Worm (Caenorhabditis elegans): Measurements from ENCODE around the gene R13D11.4.

Gene R13D11.4

DNA sequence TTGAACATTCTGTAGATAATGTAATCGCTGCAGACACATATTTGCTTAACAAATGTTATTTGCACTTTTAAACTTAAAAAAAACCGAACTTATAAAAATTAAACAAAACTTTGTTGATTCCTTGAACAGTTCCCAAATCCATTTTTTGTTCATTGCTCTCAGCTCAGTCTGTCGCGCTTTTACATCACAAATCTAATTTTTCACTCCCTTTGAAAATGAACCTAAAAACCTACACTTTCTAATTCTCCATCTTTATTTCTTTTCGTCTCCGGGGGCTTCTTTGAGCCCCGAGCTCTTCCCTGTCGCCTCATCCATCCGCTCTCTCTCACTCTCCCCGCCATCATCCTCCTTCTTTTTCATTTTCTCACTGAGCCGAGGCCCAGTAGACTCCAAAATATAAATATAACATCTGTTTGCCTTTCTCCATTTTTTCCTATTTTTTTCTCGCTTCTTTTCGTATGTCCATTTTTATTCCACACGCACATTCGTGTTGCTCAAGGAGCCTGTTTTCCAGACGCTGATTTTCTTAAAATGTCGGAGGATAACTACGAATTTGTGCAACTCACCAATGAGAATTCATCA, at the start of gene R13D11.4:
R13D11.4 (plus strand) TSS at position 532 of the 582 bp plus-strand sequence.
- TF ChIP-seq cog-1 (tag; optimal IDR thresholded peaks at IDR 0.05) (no peak), ztf-23 (GFP tag; IDR thresholded peaks at IDR 0.05) (no peak), med-1 (GFP tag; optimal IDR thresholded peaks at IDR 0.05; ENCODE audit: insufficient read depth) (no peak), klf-2 (GFP tag; conservative IDR thresholded peaks at IDR 0.05) (no peak), ztf-29 (GFP tag; IDR thresholded peaks at IDR 0.05) (no peak), T22C8.4 (GFP tag; IDR thresholded peaks at IDR 0.05) (no peak), tab-1 (GFP tag; IDR thresholded peaks at IDR 0.05) (no peak), flt-1 (GFP tag; IDR thresholded peaks at IDR 0.05) (no peak), ref-1 (GFP tag; conservative IDR thresholded peaks at IDR 0.05) (no peak)

DNA sequence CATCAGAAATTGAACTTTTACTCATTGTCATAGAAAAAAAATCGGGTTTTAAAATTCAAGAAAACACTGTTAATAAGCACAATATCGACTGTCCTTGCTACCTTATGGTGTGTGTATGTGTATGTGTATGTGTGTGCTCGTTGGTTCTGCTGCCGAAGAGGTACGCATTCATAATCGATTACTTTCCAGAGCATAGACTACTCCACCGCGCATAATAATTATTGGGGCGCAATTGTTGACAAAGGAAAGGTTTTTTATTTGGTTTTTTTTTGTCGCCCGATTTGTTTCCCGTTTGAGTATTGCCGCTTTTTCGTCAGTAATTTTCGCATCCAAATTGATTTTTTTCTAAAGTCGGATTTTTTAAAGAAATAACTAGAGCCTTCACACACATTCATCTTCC, 49.4 kb upstream of the R13D11.4 start, which contains the start of gene C05E4.15:
C05E4.15 (minus strand) TSS at position 101 of the 400 bp plus-strand sequence.
- TF ChIP-seq flt-1 (GFP tag; IDR thresholded peaks at IDR 0.05) (no peak), ztf-29 (GFP tag; IDR thresholded peaks at IDR 0.05) (no peak), cog-1 (tag; optimal IDR thresholded peaks at IDR 0.05) (no peak), tab-1 (GFP tag; IDR thresholded peaks at IDR 0.05) (no peak), klf-2 (GFP tag; conservative IDR thresholded peaks at IDR 0.05) (no peak), ztf-23 (GFP tag; IDR thresholded peaks at IDR 0.05) (no peak), ref-1 (GFP tag; conservative IDR thresholded peaks at IDR 0.05) (no peak), T22C8.4 (GFP tag; IDR thresholded peaks at IDR 0.05) (no peak), med-1 (GFP tag; optimal IDR thresholded peaks at IDR 0.05; ENCODE audit: insufficient read depth) (no peak)

DNA sequence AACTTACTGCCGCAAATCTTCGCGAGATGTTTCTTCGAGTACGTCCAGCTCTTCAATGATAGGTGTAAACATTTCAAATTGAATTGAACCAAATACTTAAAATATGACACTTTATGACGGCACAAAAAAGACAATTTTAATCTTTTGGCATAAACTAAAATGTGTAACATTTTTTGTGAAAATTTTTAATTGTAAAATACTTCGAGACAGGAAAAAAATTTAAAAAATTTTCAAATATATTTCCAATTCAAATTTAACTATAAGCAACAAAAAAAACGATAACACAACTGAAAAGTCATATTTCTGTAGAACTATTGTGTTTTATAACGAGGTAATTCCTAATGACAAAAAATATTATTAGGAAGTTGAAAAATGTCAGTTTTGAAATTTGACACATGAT, 48.7 kb upstream of the R13D11.4 start, which contains the start of gene C05E4.12:
C05E4.12 (minus strand) TSS at position 101 of the 400 bp plus-strand sequence.
- TF ChIP-seq med-1 (GFP tag; optimal IDR thresholded peaks at IDR 0.05; ENCODE audit: insufficient read depth) (no peak), T22C8.4 (GFP tag; IDR thresholded peaks at IDR 0.05) (no peak), cog-1 (tag; optimal IDR thresholded peaks at IDR 0.05) (no peak), ztf-29 (GFP tag; IDR thresholded peaks at IDR 0.05) (no peak), klf-2 (GFP tag; conservative IDR thresholded peaks at IDR 0.05) (no peak), ref-1 (GFP tag; conservative IDR thresholded peaks at IDR 0.05) (no peak), flt-1 (GFP tag; IDR thresholded peaks at IDR 0.05) (no peak), ztf-23 (GFP tag; IDR thresholded peaks at IDR 0.05) (no peak), tab-1 (GFP tag; IDR thresholded peaks at IDR 0.05) (no peak)

DNA sequence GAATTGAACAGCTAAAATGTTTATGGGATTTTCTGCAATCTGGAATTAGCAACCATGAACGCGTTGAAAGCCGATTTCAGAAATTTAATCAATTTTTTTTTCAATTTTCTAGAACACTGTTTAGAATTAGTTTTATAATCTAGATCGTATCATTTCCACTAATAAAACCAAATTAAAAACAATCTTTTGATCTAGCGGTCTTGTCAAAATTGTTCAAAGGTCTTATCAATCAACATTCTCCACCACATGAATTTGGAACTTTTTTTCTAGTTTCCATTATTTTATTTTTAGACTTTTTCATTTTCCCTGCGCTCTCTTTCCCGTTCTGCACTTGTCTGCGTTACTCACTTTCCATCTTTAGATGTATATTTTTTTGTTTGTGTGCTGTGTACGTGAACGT, 48.3 kb upstream of the R13D11.4 start, which contains the start of gene srp-2:
srp-2 (plus strand) TSS at position 301 of the 400 bp plus-strand sequence.
- TF ChIP-seq tab-1 (GFP tag; IDR thresholded peaks at IDR 0.05) (no peak), ztf-23 (GFP tag; IDR thresholded peaks at IDR 0.05) (no peak), med-1 (GFP tag; optimal IDR thresholded peaks at IDR 0.05; ENCODE audit: insufficient read depth) (no peak), flt-1 (GFP tag; IDR thresholded peaks at IDR 0.05) (no peak), T22C8.4 (GFP tag; IDR thresholded peaks at IDR 0.05) (no peak), klf-2 (GFP tag; conservative IDR thresholded peaks at IDR 0.05) (no peak), ztf-29 (GFP tag; IDR thresholded peaks at IDR 0.05) (no peak), ref-1 (GFP tag; conservative IDR thresholded peaks at IDR 0.05) (no peak)

DNA sequence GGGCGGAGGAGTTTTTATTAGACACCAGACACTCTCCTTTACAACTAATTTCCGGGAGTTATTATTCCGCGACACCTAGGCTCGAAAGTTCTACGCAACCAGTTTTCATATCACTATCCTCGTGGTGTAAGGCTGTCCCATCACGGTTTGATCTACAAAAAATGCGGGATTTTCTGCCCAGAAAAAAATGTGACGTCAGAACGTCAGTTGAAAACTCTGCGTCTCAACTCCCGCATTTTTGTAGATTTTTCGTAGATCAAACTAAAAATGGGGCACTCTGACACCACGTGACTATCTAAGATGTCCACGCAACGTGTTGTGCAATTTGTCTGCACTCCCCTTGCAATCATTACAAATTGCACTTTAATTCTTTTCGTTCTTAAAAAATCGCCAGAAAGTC, 45.9 kb upstream of the R13D11.4 start, which contains the start of gene str-238:
str-238 (plus strand) TSS at position 301 of the 400 bp plus-strand sequence.
- TF ChIP-seq ref-1 (GFP tag; conservative IDR thresholded peaks at IDR 0.05) (no peak), ztf-29 (GFP tag; IDR thresholded peaks at IDR 0.05) (no peak), cog-1 (tag; optimal IDR thresholded peaks at IDR 0.05) (no peak), tab-1 (GFP tag; IDR thresholded peaks at IDR 0.05) (no peak), med-1 (GFP tag; optimal IDR thresholded peaks at IDR 0.05; ENCODE audit: insufficient read depth) (no peak), ztf-23 (GFP tag; IDR thresholded peaks at IDR 0.05) (no peak), T22C8.4 (GFP tag; IDR thresholded peaks at IDR 0.05) (no peak), flt-1 (GFP tag; IDR thresholded peaks at IDR 0.05) (no peak), klf-2 (GFP tag; conservative IDR thresholded peaks at IDR 0.05) (no peak)

DNA sequence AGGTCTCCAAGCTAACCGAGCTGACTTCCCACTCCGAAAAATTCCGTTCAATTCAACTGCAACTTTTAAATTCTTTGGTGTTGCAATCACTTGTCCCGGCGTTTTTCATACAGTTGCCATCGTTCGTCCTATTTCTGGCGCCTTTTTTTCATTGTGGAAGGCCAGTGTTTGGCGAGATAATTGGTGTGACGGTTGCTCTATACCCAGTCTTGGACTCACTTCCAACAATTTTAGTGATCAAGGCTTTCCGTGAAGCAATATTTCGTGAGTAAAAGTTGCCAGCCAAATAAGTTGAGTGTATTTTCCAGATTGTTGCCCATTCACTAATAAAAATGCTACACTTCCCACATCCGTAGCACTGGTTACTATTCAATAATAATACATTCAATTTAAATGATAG, 38.4 kb upstream of the R13D11.4 start:
- no peak for TF ChIP-seq cog-1 (tag; optimal IDR thresholded peaks at IDR 0.05)
- no peak for TF ChIP-seq T22C8.4 (GFP tag; IDR thresholded peaks at IDR 0.05)
- no peak for TF ChIP-seq ztf-23 (GFP tag; IDR thresholded peaks at IDR 0.05)
- TF ChIP-seq flt-1 (GFP tag; IDR thresholded peaks at IDR 0.05): no peak
- no peak for TF ChIP-seq tab-1 (GFP tag; IDR thresholded peaks at IDR 0.05)

DNA sequence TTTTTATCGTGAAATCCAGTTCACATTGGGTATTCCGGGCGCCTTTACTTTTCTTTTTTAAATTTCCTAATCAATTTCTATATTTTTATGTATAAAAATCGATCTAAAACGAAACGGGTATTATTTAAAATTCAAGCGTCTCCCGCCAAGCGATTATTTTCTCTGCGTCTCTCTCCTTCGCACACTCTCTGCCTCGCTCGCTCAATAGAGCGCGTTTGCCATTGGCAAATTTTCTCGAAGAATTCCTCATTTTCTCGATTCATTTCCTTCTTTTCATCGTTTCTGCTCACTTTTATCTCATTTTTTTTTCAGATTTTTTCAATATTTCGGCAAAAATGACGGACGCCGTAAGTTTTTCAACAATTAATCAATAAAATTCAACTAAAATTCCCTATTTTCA, 37.4 kb upstream of the R13D11.4 start, which contains the start of gene sti-1:
sti-1 (plus strand) TSS at position 263 of the 400 bp plus-strand sequence.
- TF ChIP-seq T22C8.4 (GFP tag; IDR thresholded peaks at IDR 0.05) (no peak), cog-1 (tag; optimal IDR thresholded peaks at IDR 0.05) (peak; percentile 68), med-1 (GFP tag; optimal IDR thresholded peaks at IDR 0.05; ENCODE audit: insufficient read depth) (peak; percentile 18), ztf-23 (GFP tag; IDR thresholded peaks at IDR 0.05) (no peak), ztf-29 (GFP tag; IDR thresholded peaks at IDR 0.05) (no peak), ref-1 (GFP tag; conservative IDR thresholded peaks at IDR 0.05) (no peak), flt-1 (GFP tag; IDR thresholded peaks at IDR 0.05) (no peak), tab-1 (GFP tag; IDR thresholded peaks at IDR 0.05) (no peak), klf-2 (GFP tag; conservative IDR thresholded peaks at IDR 0.05) (no peak)

DNA sequence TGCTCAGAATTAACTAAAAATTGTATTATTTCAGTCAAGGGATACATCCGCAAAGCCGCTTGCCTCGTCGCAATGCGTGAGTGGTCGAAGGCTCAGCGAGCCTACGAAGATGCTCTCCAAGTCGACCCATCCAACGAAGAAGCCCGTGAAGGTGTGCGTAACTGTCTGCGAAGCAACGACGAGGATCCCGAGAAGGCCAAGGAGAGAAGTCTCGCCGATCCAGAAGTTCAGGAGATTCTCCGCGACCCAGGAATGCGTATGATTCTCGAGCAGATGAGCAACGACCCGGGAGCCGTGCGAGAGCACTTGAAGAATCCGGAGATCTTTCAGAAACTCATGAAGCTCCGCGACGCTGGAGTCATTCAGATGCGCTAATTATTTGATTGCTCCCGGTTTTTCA, 36.3 kb upstream of the R13D11.4 start:
- TF ChIP-seq ref-1 (GFP tag; conservative IDR thresholded peaks at IDR 0.05): no peak
- TF ChIP-seq T22C8.4 (GFP tag; IDR thresholded peaks at IDR 0.05): no peak
- no peak for TF ChIP-seq klf-2 (GFP tag; conservative IDR thresholded peaks at IDR 0.05)
- TF ChIP-seq ztf-29 (GFP tag; IDR thresholded peaks at IDR 0.05): no peak
- TF ChIP-seq cog-1 (tag; optimal IDR thresholded peaks at IDR 0.05): no peak
- no peak for TF ChIP-seq tab-1 (GFP tag; IDR thresholded peaks at IDR 0.05)
- no peak for TF ChIP-seq ztf-23 (GFP tag; IDR thresholded peaks at IDR 0.05)
- TF ChIP-seq flt-1 (GFP tag; IDR thresholded peaks at IDR 0.05): no peak
- no peak for TF ChIP-seq med-1 (GFP tag; optimal IDR thresholded peaks at IDR 0.05; ENCODE audit: insufficient read depth)

DNA sequence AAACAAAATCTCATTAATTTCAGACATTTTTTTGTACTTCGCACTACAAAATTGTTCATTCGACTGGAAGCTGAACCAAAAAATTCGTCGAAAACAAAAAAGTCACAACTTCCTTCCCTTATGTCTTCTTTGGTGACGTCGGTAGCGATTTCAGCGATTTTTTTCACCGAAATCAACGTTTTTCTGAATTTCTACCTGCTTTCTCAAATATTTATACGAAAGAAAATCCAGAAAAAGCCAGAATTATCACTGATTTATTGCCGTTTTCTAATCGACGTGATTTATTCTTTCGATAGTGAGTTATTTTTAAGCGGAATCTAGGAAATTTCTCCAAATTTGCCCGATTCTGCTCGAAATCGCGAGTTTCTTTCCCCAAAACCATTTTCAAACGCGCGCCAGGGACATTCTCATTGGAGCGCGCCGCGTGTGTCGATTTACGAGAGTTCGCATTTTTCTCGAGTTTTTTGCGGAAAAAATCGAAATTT, 35.7 kb upstream of the R13D11.4 start, which contains the start of gene srbc-58:
srbc-58 (plus strand) TSS at position 121 of the 485 bp plus-strand sequence.
- TF ChIP-seq cog-1 (tag; optimal IDR thresholded peaks at IDR 0.05) (no peak), ref-1 (GFP tag; conservative IDR thresholded peaks at IDR 0.05) (no peak), tab-1 (GFP tag; IDR thresholded peaks at IDR 0.05) (no peak), med-1 (GFP tag; optimal IDR thresholded peaks at IDR 0.05; ENCODE audit: insufficient read depth) (no peak), ztf-23 (GFP tag; IDR thresholded peaks at IDR 0.05) (no peak), ztf-29 (GFP tag; IDR thresholded peaks at IDR 0.05) (no peak), klf-2 (GFP tag; conservative IDR thresholded peaks at IDR 0.05) (no peak), flt-1 (GFP tag; IDR thresholded peaks at IDR 0.05) (no peak), T22C8.4 (GFP tag; IDR thresholded peaks at IDR 0.05) (no peak)

All from whole organism, midembryonic.